Worm (Caenorhabditis elegans) whole organism, late embryonic: ENCODE data around the gene nop-1.
A peak's percentile ranks its signal among the peaks of the same experiment; 100 is the strongest.

ENCODE experiments used
- C08G9.2 ChIP-seq: sonication (generic microtip); optimal IDR thresholded peaks from 2 replicates; lab custom pipeline; 2016; ENCODE audit warnings: mild to moderate bottlenecking, missing genetic modification characterization, moderate library complexity, missing compliant biosample characterization
- F13H6.1 ChIP-seq: sonication (generic microtip); optimal IDR thresholded peaks from 2 replicates; lab custom pipeline; 2016; ENCODE audit warnings: missing genetic modification characterization, missing compliant biosample characterization
- K02D7.2 ChIP-seq: sonication (generic microtip); optimal IDR thresholded peaks from 2 replicates; lab custom pipeline; 2017; ENCODE audit warnings: mild to moderate bottlenecking, missing genetic modification characterization, missing compliant biosample characterization
- T23F11.4 ChIP-seq: fragments of 200-800 bp; sonication (Bioruptor generic); optimal IDR thresholded peaks from 2 replicates; lab custom pipeline; 2018; ENCODE audit warnings: mild to moderate bottlenecking, missing genetic modification characterization, missing compliant biosample characterization
- Y22D7AL.16 ChIP-seq: sonication (generic microtip); optimal IDR thresholded peaks from 2 replicates; lab custom pipeline; 2016; ENCODE audit warnings: missing genetic modification characterization, missing compliant biosample characterization
- ama-1 ChIP-seq: fragments of 150-350 bp; optimal IDR thresholded peaks from 2 replicates; lab custom pipeline; 2014
- ceh-18 ChIP-seq: sonication (generic microtip); optimal IDR thresholded peaks from 2 replicates; lab custom pipeline; 2016; ENCODE audit warnings: missing genetic modification characterization, missing compliant biosample characterization
- ceh-19 ChIP-seq: fragments of 200-800 bp; sonication (Bioruptor generic); optimal IDR thresholded peaks from 2 replicates; lab custom pipeline; 2018; ENCODE audit warnings: mild to moderate bottlenecking, missing genetic modification characterization, missing compliant biosample characterization
- ceh-2 ChIP-seq: sonication (generic microtip); optimal IDR thresholded peaks from 2 replicates; lab custom pipeline; 2016; ENCODE audit warnings: missing genotype, missing genetic modification characterization, missing compliant biosample characterization
- ceh-30 ChIP-seq: fragments of 150-350 bp; optimal IDR thresholded peaks from 2 replicates; lab custom pipeline; 2014; ENCODE audit warnings: missing biosample characterization, missing genetic modification characterization
- ceh-31 ChIP-seq: sonication (generic microtip); optimal IDR thresholded peaks from 2 replicates; lab custom pipeline; 2016; ENCODE audit warnings: missing genetic modification characterization, missing compliant biosample characterization
- ceh-34 ChIP-seq: sonication (generic microtip); optimal IDR thresholded peaks from 2 replicates; lab custom pipeline; 2016; ENCODE audit warnings: mild to moderate bottlenecking, missing genetic modification characterization, missing compliant biosample characterization
- ceh-48 ChIP-seq: sonication (generic microtip); optimal IDR thresholded peaks from 2 replicates; lab custom pipeline; 2016; ENCODE audit warnings: missing genetic modification characterization, inconsistent platforms, missing compliant biosample characterization
- ceh-6 ChIP-seq: fragments of 200-800 bp; sonication (Bioruptor generic); optimal IDR thresholded peaks from 2 replicates; lab custom pipeline; 2018; ENCODE audit warnings: mild to moderate bottlenecking, missing genetic modification characterization, missing compliant biosample characterization
- ceh-9 ChIP-seq: sonication (generic microtip); optimal IDR thresholded peaks from 2 replicates; lab custom pipeline; 2016; ENCODE audit warnings: mild to moderate bottlenecking, missing genetic modification characterization, inconsistent platforms, missing compliant biosample characterization
- elt-2 ChIP-seq: sonication (generic microtip); optimal IDR thresholded peaks from 2 replicates; lab custom pipeline; 2016; ENCODE audit warnings: missing genetic modification reagents, missing genetic modification characterization, missing compliant biosample characterization
- elt-4 ChIP-seq: sonication (generic microtip); optimal IDR thresholded peaks from 2 replicates; lab custom pipeline; 2016; ENCODE audit warnings: missing genetic modification characterization, missing compliant biosample characterization
- ets-4 ChIP-seq: sonication (generic microtip); optimal IDR thresholded peaks from 2 replicates; lab custom pipeline; 2016; ENCODE audit warnings: missing genetic modification characterization, missing compliant biosample characterization
- fkh-10 ChIP-seq: fragments of 150-350 bp; optimal IDR thresholded peaks from 2 replicates; lab custom pipeline; 2014; ENCODE audit warnings: missing biosample characterization, missing genetic modification reagents, missing genetic modification characterization
- hlh-15 ChIP-seq: sonication (generic microtip); optimal IDR thresholded peaks from 2 replicates; lab custom pipeline; 2016; ENCODE audit warnings: missing genetic modification characterization, missing compliant biosample characterization
- hlh-6 ChIP-seq: sonication (generic microtip); optimal IDR thresholded peaks from 2 replicates; lab custom pipeline; 2016; ENCODE audit warnings: missing genotype, missing genetic modification characterization, missing compliant biosample characterization
- madf-2 ChIP-seq: sonication (generic microtip); optimal IDR thresholded peaks from 2 replicates; lab custom pipeline; 2017; ENCODE audit warnings: missing genetic modification characterization, missing compliant biosample characterization
- nfya-1 ChIP-seq: sonication (generic microtip); optimal IDR thresholded peaks from 2 replicates; lab custom pipeline; 2017; ENCODE audit warnings: missing genetic modification characterization, mild to moderate bottlenecking, missing compliant biosample characterization, antibody characterized with exemption, moderate library complexity
- nhr-11 ChIP-seq: fragments of 150-350 bp; optimal IDR thresholded peaks from 2 replicates; lab custom pipeline; 2014; ENCODE audit warnings: missing biosample characterization, missing genetic modification characterization
- nhr-232 ChIP-seq: sonication (generic microtip); optimal IDR thresholded peaks from 2 replicates; lab custom pipeline; 2016; ENCODE audit warnings: missing genetic modification characterization, missing compliant biosample characterization
- odd-2 ChIP-seq: sonication (generic microtip); optimal IDR thresholded peaks from 2 replicates; lab custom pipeline; 2017; ENCODE audit warnings: antibody characterized with exemption, mild to moderate bottlenecking, missing genetic modification characterization, missing compliant biosample characterization
- pat-9 ChIP-seq: fragments of 200-800 bp; sonication (Bioruptor generic); optimal IDR thresholded peaks from 2 replicates; lab custom pipeline; 2018; ENCODE audit warnings: mild to moderate bottlenecking, missing genetic modification characterization, moderate library complexity, missing compliant biosample characterization
- pha-4 ChIP-seq: fragments of 150-350 bp; optimal IDR thresholded peaks from 2 replicates; lab custom pipeline; 2018; ENCODE audit warnings: missing biosample characterization, missing genetic modification reagents, missing genetic modification characterization
- pqm-1 ChIP-seq: sonication (generic microtip); optimal IDR thresholded peaks from 2 replicates; lab custom pipeline; 2016; ENCODE audit warnings: missing genetic modification characterization, missing compliant biosample characterization
- rnt-1 ChIP-seq: sonication (generic microtip); optimal IDR thresholded peaks from 2 replicates; lab custom pipeline; 2016; ENCODE audit warnings: missing genetic modification characterization, missing compliant biosample characterization
- sdc-2 ChIP-seq: sonication (generic microtip); optimal IDR thresholded peaks from 2 replicates; lab custom pipeline; 2016; ENCODE audit warnings: missing genotype, missing genetic modification characterization, missing compliant biosample characterization
- sox-2 ChIP-seq: fragments of 200-800 bp; sonication (Bioruptor generic); IDR thresholded peaks from 2 replicates; pipeline ENCODE4 v1.3.6; 2022; ENCODE audit warnings: missing genetic modification reagents, missing genetic modification characterization, missing compliant biosample characterization
- sox-4 ChIP-seq: sonication (generic microtip); optimal IDR thresholded peaks from 2 replicates; lab custom pipeline; 2017; ENCODE audit warnings: mild to moderate bottlenecking, missing genetic modification characterization, inconsistent platforms, missing compliant biosample characterization
- syd-9 ChIP-seq: sonication (generic microtip); optimal IDR thresholded peaks from 2 replicates; lab custom pipeline; 2016; ENCODE audit warnings: mild to moderate bottlenecking, missing genetic modification characterization, moderate library complexity, missing compliant biosample characterization
- tbx-7 ChIP-seq: sonication (generic microtip); optimal IDR thresholded peaks from 2 replicates; lab custom pipeline; 2016; ENCODE audit warnings: missing genotype, missing genetic modification characterization, missing compliant biosample characterization
- unc-42 ChIP-seq: sonication (generic microtip); optimal IDR thresholded peaks from 2 replicates; lab custom pipeline; 2016; ENCODE audit warnings: missing genotype, missing genetic modification characterization, missing compliant biosample characterization

Gene nop-1

ce11 chrIII:5958172-5958886 is at the start of gene nop-1, which contains the start of gene nono-1:
Gene nop-1 (plus strand): TSS chrIII:5958722.
Gene nono-1 (minus strand): TSS chrIII:5958246.
- TF ChIP-seq sox-4 (tag; lab: Kevin White, UChicago) (no peak), ets-4 (peak; percentile 59), F13H6.1 (tag; lab: Kevin White, UChicago) (no peak), ceh-34 (tag; lab: Kevin White, UChicago) (peak; percentile 12), ceh-48 (tag; lab: Kevin White, UChicago) (peak; percentile 49), ceh-31 (tag; lab: Kevin White, UChicago) (peak; percentile 40), pha-4 (tag; lab: Kevin White, UChicago) (no peak), nfya-1 (peak; percentile 65)

- TF ChIP-seq syd-9 (tag; lab: Kevin White, UChicago) (no peak), ceh-19 (GFP tag; lab: Kevin White, UChicago) (no peak), ceh-30 (tag; lab: Kevin White, UChicago) (no peak), sox-4 (tag; lab: Kevin White, UChicago) (no peak), nfya-1 (peak; percentile 55), fkh-10 (GFP tag; lab: Kevin White, UChicago) (no peak), C08G9.2 (tag; lab: Kevin White, UChicago) (no peak), elt-2 (tag; lab: Kevin White, UChicago) (peak; percentile 5), sdc-2 (no peak), ceh-18 (tag; lab: Kevin White, UChicago) (no peak)
Observed at ce11 chrIII:5914717-5915116, 43.8 kb upstream of the nop-1 start.

ce11 chrIII:5915926-5916325 is 42.6 kb upstream of the nop-1 start:
- TF ChIP-seq K02D7.2 (tag; lab: Kevin White, UChicago) (no peak), ets-4 (no peak), elt-2 (tag; lab: Kevin White, UChicago) (peak; percentile 94), nhr-11 (no peak)

ce11 chrIII:5917365-5917958 is 41.1 kb upstream of the nop-1 start:
- no peak for TF ChIP-seq Y22D7AL.16
- no peak for TF ChIP-seq K02D7.2 (tag; lab: Kevin White, UChicago)
- no peak for TF ChIP-seq sox-2 (GFP tag; lab: Robert Waterston, UW)
- TF ChIP-seq ceh-6 (GFP tag; lab: Kevin White, UChicago) = no peak
- no peak for TF ChIP-seq unc-42 (tag; lab: Kevin White, UChicago)
- TF ChIP-seq elt-2 (tag; lab: Kevin White, UChicago) = peak; percentile 23

ce11 chrIII:5919799-5920387 is 38.6 kb upstream of the nop-1 start, which contains the start of the genes tdo-2 and C28H8.2:
Gene tdo-2 (minus strand): TSS chrIII:5919955.
Gene C28H8.2 (plus strand): TSS chrIII:5920322.
- TF ChIP-seq C08G9.2 (tag; lab: Kevin White, UChicago) = no peak
- no peak for TF ChIP-seq ceh-19 (GFP tag; lab: Kevin White, UChicago)
- no peak for TF ChIP-seq sox-2 (GFP tag; lab: Robert Waterston, UW)
- no peak for TF ChIP-seq madf-2 (tag; lab: Kevin White, UChicago)
- TF ChIP-seq hlh-6 = no peak
- TF ChIP-seq T23F11.4 (GFP tag; lab: Kevin White, UChicago) = no peak
- TF ChIP-seq tbx-7 = no peak
- no peak for TF ChIP-seq pat-9 (tag; lab: Kevin White, UChicago)
- no peak for TF ChIP-seq pqm-1 (tag; lab: Kevin White, UChicago)
- no peak for TF ChIP-seq rnt-1 (tag; lab: Kevin White, UChicago)
- TF ChIP-seq nhr-232 (tag; lab: Kevin White, UChicago) = no peak
- no peak for TF ChIP-seq ceh-2 (tag; lab: Kevin White, UChicago)
- TF ChIP-seq ama-1 = no peak
- TF ChIP-seq ceh-9 (tag; lab: Kevin White, UChicago) = no peak
- TF ChIP-seq odd-2 (tag; lab: Kevin White, UChicago) = no peak
- no peak for TF ChIP-seq K02D7.2 (tag; lab: Kevin White, UChicago)
- no peak for TF ChIP-seq hlh-15 (tag; lab: Kevin White, UChicago)
- TF ChIP-seq elt-4 = no peak
- TF ChIP-seq unc-42 (tag; lab: Kevin White, UChicago) = no peak
